Worm (Caenorhabditis elegans): ENCODE results near the gene Y49F6B.6.

DNA sequence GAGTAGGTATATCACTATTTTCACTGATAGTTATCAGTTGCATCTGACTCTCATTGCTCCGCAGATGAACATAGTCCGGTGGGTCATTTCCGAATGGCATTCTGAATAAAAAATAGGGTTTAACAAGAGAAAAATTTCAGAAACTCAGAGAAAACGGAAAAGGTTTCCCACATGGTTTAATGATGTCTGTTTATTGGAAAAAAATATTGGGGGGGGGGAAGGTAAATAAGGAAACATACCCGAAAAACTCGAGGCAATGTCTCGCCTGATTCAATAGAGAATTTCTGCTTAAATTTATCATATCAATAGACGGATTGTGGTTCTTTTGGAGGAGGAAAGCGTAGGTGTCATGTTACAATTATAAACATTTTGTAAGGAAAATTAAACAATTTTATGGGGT, 47.5 kb upstream of the Y49F6B.6 start, which contains the start of gene nep-11:
- TF ChIP-seq him-1 (tag; optimal IDR thresholded peaks at IDR 0.05), result no peak
- TF ChIP-seq dao-5 (tag; optimal IDR thresholded peaks at IDR 0.05), result no peak
- TF ChIP-seq W03F9.2 (tag; optimal IDR thresholded peaks at IDR 0.05), result no peak
